Fruit fly (Drosophila melanogaster): ENCODE measurements around the gene CG43246.

The CG43246 gene

dm6 chr3L:14536042-14536684, at the start of gene CG43246, which contains the start of gene bbg (continued):
- TF ChIP-seq Fer2 (tag; optimal IDR thresholded peaks at IDR 0.05) (no peak), CG1792 (GFP tag; optimal IDR thresholded peaks at IDR 0.05) (no peak), CG1529 (GFP tag; optimal IDR thresholded peaks at IDR 0.05) (no peak), CG14860 (GFP tag; IDR thresholded peaks at IDR 0.05; ENCODE audit: partially characterized antibody) (no peak), CG10654 (GFP tag; optimal IDR thresholded peaks at IDR 0.05) (no peak), chinmo (GFP tag; IDR thresholded peaks at IDR 0.05; ENCODE audit: partially characterized antibody) (peak; percentile 72; the same call in 1 of the 4 replicates), CG8765 (GFP tag; IDR thresholded peaks at IDR 0.05) (no peak), CG12744 (GFP tag; optimal IDR thresholded peaks at IDR 0.05) (no peak), CG6272 (GFP tag; IDR thresholded peaks at IDR 0.05) (no peak), Jarid2 (GFP tag; optimal IDR thresholded peaks at IDR 0.05) (peak; percentile 90), Hr39 (optimal IDR thresholded peaks at IDR 0.05) (no peak), ftz-f1 (GFP tag; optimal IDR thresholded peaks at IDR 0.05) (no peak), zfh2 (GFP tag; optimal IDR thresholded peaks at IDR 0.05) (no peak), Tbp (GFP tag; optimal IDR thresholded peaks at IDR 0.05) (no peak), wek (GFP tag; optimal IDR thresholded peaks at IDR 0.05) (no peak), Fer1 (GFP tag; optimal IDR thresholded peaks at IDR 0.05) (peak; percentile 18), run (tag; optimal IDR thresholded peaks at IDR 0.05) (no peak), Rfx (GFP tag; IDR thresholded peaks at IDR 0.05) (peak; percentile 6; the same call in 1 of the 2 replicates), Sry-β (GFP tag; optimal IDR thresholded peaks at IDR 0.05) (no peak), Camta (GFP tag; optimal IDR thresholded peaks at IDR 0.05) (no peak), Taf1 (GFP tag; IDR thresholded peaks at IDR 0.05) (no peak), maf-S (GFP tag; optimal IDR thresholded peaks at IDR 0.05) (no peak), CG17612 (GFP tag; IDR thresholded peaks at IDR 0.05) (no peak), Ets65A (GFP tag) (peak; percentile 59), sr (GFP tag; IDR thresholded peaks at IDR 0.05) (no peak), CG10543 (GFP tag; optimal IDR thresholded peaks at IDR 0.05) (peak; percentile 20), Deaf1 (tag; optimal IDR thresholded peaks at IDR 0.05) (peak; percentile 91), crp (GFP tag; optimal IDR thresholded peaks at IDR 0.05) (no peak), CG31365 (tag; optimal IDR thresholded peaks at IDR 0.05) (no peak), scrt (GFP tag; optimal IDR thresholded peaks at IDR 0.05) (no peak), CG1024 (GFP tag; IDR thresholded peaks at IDR 0.05) (no peak), CG32772 (GFP tag; IDR thresholded peaks at IDR 0.05) (no peak), bsh (GFP tag; optimal IDR thresholded peaks at IDR 0.05) (no peak), gsb (GFP tag; IDR thresholded peaks at IDR 0.05) (no peak), CG8478 (optimal IDR thresholded peaks at IDR 0.05) (no peak), nerfin-1 (tag; optimal IDR thresholded peaks at IDR 0.05) (no peak), CG18599 (GFP tag; optimal IDR thresholded peaks at IDR 0.05) (no peak), CG7745 (tag; optimal IDR thresholded peaks at IDR 0.05) (no peak), CG9797 (GFP tag; optimal IDR thresholded peaks at IDR 0.05) (no peak), Asciz (GFP tag; optimal IDR thresholded peaks at IDR 0.05) (no peak), Myb (GFP tag; optimal IDR thresholded peaks at IDR 0.05) (no peak), CG17385 (GFP tag; optimal IDR thresholded peaks at IDR 0.05) (peak; percentile 2), Atf6 (GFP tag; IDR thresholded peaks at IDR 0.05) (no peak), unc-4 (GFP tag; IDR thresholded peaks at IDR 0.05; ENCODE audit: partially characterized antibody) (no peak), CG15269 (tag; optimal IDR thresholded peaks at IDR 0.05) (peak; percentile 37), pnt (GFP tag; optimal IDR thresholded peaks at IDR 0.05) (no peak), CG9876 (GFP tag; optimal IDR thresholded peaks at IDR 0.05) (no peak), CG12769 (tag; optimal IDR thresholded peaks at IDR 0.05) (peak; percentile 50), H2.0 (GFP tag; IDR thresholded peaks at IDR 0.05) (no peak), Adf1 (GFP tag; IDR thresholded peaks at IDR 0.05) (no peak), corto (GFP tag; optimal IDR thresholded peaks at IDR 0.05) (no peak)
